Fruit fly (Drosophila melanogaster) whole organism, adult: ENCODE data around the gene Etfb.
A peak's percentile ranks its signal among the peaks of the same experiment; 100 is the strongest.

Experiments used
- CG33017 ChIP-seq: fragments of 200-800 bp; sonication (Bioruptor generic); optimal IDR thresholded peaks from 2 replicates; lab custom pipeline; 2018; ENCODE audit warnings: missing biosample characterization, mild to moderate bottlenecking, missing genetic modification characterization, moderate library complexity
- CG5204 ChIP-seq: fragments of 200-800 bp; sonication (Bioruptor generic); optimal IDR thresholded peaks from 2 replicates; lab custom pipeline; 2016; ENCODE audit warnings: missing biosample characterization, missing genetic modification characterization
- Mnt ChIP-seq: fragments of 200-800 bp; sonication (Bioruptor generic); optimal IDR thresholded peaks from 2 replicates; lab custom pipeline; 2016; ENCODE audit warnings: missing biosample characterization, mild to moderate bottlenecking, missing genetic modification characterization
- ovo ChIP-seq: fragments of 200-800 bp; sonication (Bioruptor generic); optimal IDR thresholded peaks from 2 replicates; lab custom pipeline; 2016; ENCODE audit warnings: missing biosample characterization, missing genetic modification characterization

DNA sequence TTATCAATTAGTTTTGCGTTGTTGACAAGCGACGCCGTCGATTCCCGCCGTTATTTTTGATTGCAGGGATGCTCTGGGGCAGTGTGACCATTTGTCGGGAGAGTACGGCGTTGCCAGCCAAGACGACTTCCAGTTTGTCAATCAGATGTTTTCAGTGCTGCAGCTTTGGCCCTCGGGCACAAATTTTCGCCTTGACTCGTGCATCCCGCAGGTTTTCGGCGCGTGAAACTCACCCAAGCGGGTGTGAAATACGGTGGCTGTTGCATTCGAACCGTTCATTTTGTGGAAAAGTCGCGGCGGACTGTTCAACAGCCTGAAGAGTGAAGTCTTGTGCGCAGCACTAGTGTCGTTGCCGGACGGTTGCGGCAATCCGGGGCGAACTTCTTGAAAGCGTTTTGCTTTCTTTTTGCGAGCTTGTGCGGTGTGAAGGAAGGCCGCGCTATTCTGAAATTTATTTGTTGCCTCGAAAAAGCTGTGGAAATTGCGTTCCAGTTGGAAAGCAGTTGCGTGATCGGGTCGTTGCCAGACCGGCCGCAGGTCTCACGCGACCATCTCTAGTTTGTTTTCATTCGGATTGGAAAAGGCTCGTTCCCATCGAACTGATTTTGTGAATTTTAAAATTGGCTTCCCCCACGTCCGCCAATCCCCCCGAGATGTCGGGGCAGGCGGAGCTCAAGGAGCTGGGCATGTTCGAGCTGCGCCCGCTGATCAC, 4.1 kb upstream of the Etfb start, which contains the start of the genes ca and ncd:
- peak; percentile 1 for TF ChIP-seq Mnt
- TF ChIP-seq CG33017 (tag; lab: Kevin White, UChicago): no peak
- no peak for TF ChIP-seq CG5204 (GFP tag; lab: Kevin White, UChicago)
- no peak for TF ChIP-seq ovo (GFP tag; lab: Kevin White, UChicago)
